Fruit fly (Drosophila melanogaster) whole organism, embryonic: Measurements from ENCODE around the gene Tnpo.

Experiments used
- Adf1 ChIP-seq: fragments of 200-800 bp; sonication (Bioruptor generic); IDR thresholded peaks from 2 replicates; pipeline ENCODE4 v1.3.6; 2022; ENCODE audit warnings: missing biosample characterization, missing genetic modification characterization
- CG10543 ChIP-seq: fragments of 200-800 bp; sonication (Bioruptor generic); optimal IDR thresholded peaks from 3 replicates; lab custom pipeline; 2017; ENCODE audit warnings: missing biosample characterization, mild to moderate bottlenecking, missing genetic modification characterization, moderate library complexity
- CG12155 ChIP-seq: fragments of 200-800 bp; sonication (Bioruptor generic); optimal IDR thresholded peaks from 3 replicates; lab custom pipeline; 2016; ENCODE audit warnings: missing biosample characterization, missing genetic modification characterization
- CG12299 ChIP-seq: fragments of 200-800 bp; sonication (Bioruptor generic); optimal IDR thresholded peaks from 2 replicates; lab custom pipeline; 2018; ENCODE audit warnings: missing biosample characterization, mild to moderate bottlenecking, missing genetic modification characterization
- CG12942 ChIP-seq: fragments of 200-800 bp; sonication (Bioruptor generic); optimal IDR thresholded peaks from 3 replicates; lab custom pipeline; 2016; ENCODE audit warnings: missing biosample characterization, missing genetic modification characterization
- CG14014 ChIP-seq: fragments of 200-800 bp; sonication (Bioruptor generic); IDR thresholded peaks from 2 replicates; pipeline ENCODE4 v1.3.6; 2022; ENCODE audit warnings: missing biosample characterization, missing genetic modification characterization
- CG15269 ChIP-seq: fragments of 200-800 bp; sonication (Bioruptor generic); optimal IDR thresholded peaks from 2 replicates; lab custom pipeline; 2018; ENCODE audit warnings: missing biosample characterization, mild to moderate bottlenecking, missing genetic modification characterization, moderate library complexity
- CG17359 ChIP-seq: fragments of 200-800 bp; sonication (Bioruptor generic); optimal IDR thresholded peaks from 3 replicates; lab custom pipeline; 2018; ENCODE audit warnings: missing biosample characterization, mild to moderate bottlenecking, missing genetic modification characterization, moderate library complexity
- CG2116 ChIP-seq: fragments of 200-800 bp; sonication (Bioruptor generic); optimal IDR thresholded peaks from 3 replicates; lab custom pipeline; 2018; ENCODE audit warnings: missing biosample characterization, mild to moderate bottlenecking, missing genetic modification characterization
- CG2875 ChIP-seq: fragments of 200-800 bp; sonication (Bioruptor generic); optimal IDR thresholded peaks from 2 replicates; lab custom pipeline; 2017; ENCODE audit warnings: missing biosample characterization, mild to moderate bottlenecking, missing genetic modification characterization, missing genetic modification reagents
- CG30403 ChIP-seq: fragments of 200-800 bp; sonication (Bioruptor generic); optimal IDR thresholded peaks from 3 replicates; lab custom pipeline; 2016; ENCODE audit warnings: missing biosample characterization, missing genetic modification characterization
- CG32767 ChIP-seq: fragments of 200-800 bp; sonication (Bioruptor generic); IDR thresholded peaks from 2 replicates; pipeline ENCODE4 v1.3.6; 2022; ENCODE audit warnings: missing biosample characterization, missing genetic modification characterization
- CG4854 ChIP-seq: fragments of 200-800 bp; sonication (Bioruptor generic); optimal IDR thresholded peaks from 2 replicates; lab custom pipeline; 2016; ENCODE audit warnings: missing biosample characterization, missing genetic modification characterization, inconsistent platforms
- CG6791 ChIP-seq: fragments of 200-800 bp; sonication (Bioruptor generic); IDR thresholded peaks from 3 replicates; pipeline ENCODE4 v1.3.6; 2022; ENCODE audit warnings: missing biosample characterization, missing genetic modification characterization; ENCODE audit not compliant: partially characterized antibody
- CG7556 ChIP-seq: fragments of 200-800 bp; sonication (Bioruptor generic); optimal IDR thresholded peaks from 2 replicates; lab custom pipeline; 2017; ENCODE audit warnings: missing biosample characterization, mild to moderate bottlenecking, missing genetic modification characterization
- CG8388 ChIP-seq: fragments of 200-800 bp; sonication (Bioruptor generic); optimal IDR thresholded peaks from 2 replicates; lab custom pipeline; 2019; ENCODE audit warnings: missing biosample characterization, mild to moderate bottlenecking, missing genetic modification characterization, moderate library complexity
- CG8924 ChIP-seq: fragments of 200-800 bp; optimal IDR thresholded peaks from 3 replicates; lab custom pipeline; 2019; ENCODE audit warnings: missing biosample characterization, mild to moderate bottlenecking, missing genetic modification characterization, moderate library complexity
- CTCF ChIP-seq: fragments of 200-800 bp; sonication (Bioruptor generic); optimal IDR thresholded peaks from 2 replicates; lab custom pipeline; 2017; ENCODE audit warnings: missing biosample characterization, mild to moderate bottlenecking, missing genetic modification characterization, moderate library complexity
- CoRest ChIP-seq: fragments of 200-800 bp; sonication (Bioruptor generic); optimal IDR thresholded peaks from 3 replicates; lab custom pipeline; 2018; ENCODE audit warnings: missing biosample characterization, mild to moderate bottlenecking, missing genetic modification characterization, moderate library complexity
- D19A ChIP-seq: fragments of 200-800 bp; optimal IDR thresholded peaks from 3 replicates; lab custom pipeline; 2019; ENCODE audit warnings: missing biosample characterization, mild to moderate bottlenecking, missing genetic modification characterization, moderate library complexity
- Dbx ChIP-seq: fragments of 200-800 bp; sonication (Bioruptor generic); IDR thresholded peaks from 3 replicates; pipeline ENCODE4 v1.3.6; 2022; ENCODE audit warnings: missing biosample characterization, missing genetic modification characterization
- Dll ChIP-seq: fragments of 200-800 bp; sonication (Bioruptor generic); IDR thresholded peaks from 4 replicates; pipeline ENCODE4 v1.3.6; 2022; ENCODE audit warnings: missing biosample characterization, missing genetic modification characterization; ENCODE audit not compliant: partially characterized antibody
- Doc3 ChIP-seq: fragments of 200-800 bp; sonication (Bioruptor generic); IDR thresholded peaks from 3 replicates; pipeline ENCODE4 v1.3.6; 2022; ENCODE audit warnings: missing biosample characterization, missing genetic modification characterization; ENCODE audit not compliant: partially characterized antibody
- Drgx ChIP-seq: fragments of 200-800 bp; sonication (Bioruptor generic); IDR thresholded peaks from 2 replicates; pipeline ENCODE4 v1.3.6; 2022; ENCODE audit warnings: missing biosample characterization, missing genetic modification characterization
- HmgZ ChIP-seq: fragments of 200-800 bp; sonication (Bioruptor generic); optimal IDR thresholded peaks from 2 replicates; lab custom pipeline; 2018; ENCODE audit warnings: missing biosample characterization, mild to moderate bottlenecking, missing genetic modification characterization
- NC2β ChIP-seq: fragments of 200-800 bp; sonication (Bioruptor generic); optimal IDR thresholded peaks from 2 replicates; lab custom pipeline; 2016; ENCODE audit warnings: missing biosample characterization, missing genetic modification characterization
- Sox100B ChIP-seq: fragments of 200-800 bp; sonication (Bioruptor generic); optimal IDR thresholded peaks from 3 replicates; lab custom pipeline; 2018; ENCODE audit warnings: missing biosample characterization, mild to moderate bottlenecking, missing genetic modification characterization
- Sry-β ChIP-seq: fragments of 200-800 bp; sonication (Bioruptor generic); optimal IDR thresholded peaks from 2 replicates; lab custom pipeline; 2018; ENCODE audit warnings: missing biosample characterization, mild to moderate bottlenecking, missing genetic modification characterization, moderate library complexity
- Ssrp ChIP-seq: fragments of 200-800 bp; sonication (Bioruptor generic); optimal IDR thresholded peaks from 2 replicates; lab custom pipeline; 2018; ENCODE audit warnings: missing biosample characterization, mild to moderate bottlenecking, missing genetic modification characterization, moderate library complexity
- az2 ChIP-seq: fragments of 200-800 bp; sonication (Bioruptor generic); optimal IDR thresholded peaks from 3 replicates; lab custom pipeline; 2016; ENCODE audit warnings: missing biosample characterization, missing genetic modification characterization
- bab2 ChIP-seq: fragments of 200-800 bp; sonication (Bioruptor generic); optimal IDR thresholded peaks from 2 replicates; lab custom pipeline; 2016; ENCODE audit warnings: missing biosample characterization, missing genetic modification characterization
- bowl ChIP-seq: fragments of 200-800 bp; sonication (Bioruptor generic); IDR thresholded peaks from 2 replicates; pipeline ENCODE4 v1.3.6; 2022; ENCODE audit warnings: missing biosample characterization, missing genetic modification characterization
- chn ChIP-seq: fragments of 200-800 bp; sonication (Bioruptor generic); optimal IDR thresholded peaks from 2 replicates; lab custom pipeline; 2016; ENCODE audit warnings: missing biosample characterization, missing genetic modification characterization
- crol ChIP-seq: fragments of 200-800 bp; sonication (Bioruptor generic); IDR thresholded peaks from 2 replicates; pipeline ENCODE4 v1.3.6; 2022; ENCODE audit warnings: missing biosample characterization, missing genetic modification characterization
- dmrt99B ChIP-seq: fragments of 200-800 bp; sonication (Bioruptor generic); optimal IDR thresholded peaks from 2 replicates; lab custom pipeline; 2018; ENCODE audit warnings: missing biosample characterization, mild to moderate bottlenecking, missing genetic modification characterization, moderate library complexity
- fd96Cb ChIP-seq: fragments of 200-800 bp; sonication (Bioruptor generic); optimal IDR thresholded peaks from 2 replicates; lab custom pipeline; 2018; ENCODE audit warnings: missing biosample characterization, mild to moderate bottlenecking, missing genetic modification characterization, moderate library complexity
- ind ChIP-seq: fragments of 200-800 bp; sonication (Bioruptor generic); optimal IDR thresholded peaks from 3 replicates; lab custom pipeline; 2016; ENCODE audit warnings: missing biosample characterization, missing genetic modification characterization
- inv ChIP-seq: fragments of 200-800 bp; sonication (Bioruptor generic); IDR thresholded peaks from 2 replicates; pipeline ENCODE4 v1.3.6; 2022; ENCODE audit warnings: missing biosample characterization, missing genetic modification characterization; ENCODE audit not compliant: partially characterized antibody
- lola ChIP-seq, 3 experiments: fragments of >200 bp in 2 of 3; fragments of 200-800 bp in 1 of 3; sonication (Bioruptor generic) in 1 of 3; optimal IDR thresholded peaks; 2 replicates each; lab custom pipeline; 2017 to 2019; ENCODE audit warnings: missing biosample characterization in 3 of 3, missing genetic modification characterization in 3 of 3, mild to moderate bottlenecking in 1 of 3, moderate library complexity in 1 of 3
- nmo ChIP-seq: fragments of 200-800 bp; sonication (Bioruptor generic); optimal IDR thresholded peaks from 2 replicates; lab custom pipeline; 2018; ENCODE audit warnings: missing biosample characterization, mild to moderate bottlenecking, missing genetic modification characterization, moderate library complexity
- pros ChIP-seq: fragments of 200-800 bp; sonication (Bioruptor generic); optimal IDR thresholded peaks from 3 replicates; lab custom pipeline; 2019; ENCODE audit warnings: missing biosample characterization, mild to moderate bottlenecking, missing genetic modification characterization, moderate library complexity
- slbo ChIP-seq: fragments of 200-800 bp; sonication (Bioruptor generic); IDR thresholded peaks from 2 replicates; pipeline ENCODE4 v1.3.6; 2022; ENCODE audit warnings: missing biosample characterization, missing genetic modification characterization
- slou ChIP-seq: fragments of 200-800 bp; sonication (Bioruptor generic); optimal IDR thresholded peaks from 3 replicates; lab custom pipeline; 2016; ENCODE audit warnings: missing biosample characterization, missing genetic modification characterization
- sna ChIP-seq: fragments of 200-800 bp; sonication (Bioruptor generic); IDR thresholded peaks from 2 replicates; pipeline ENCODE4 v1.3.6; 2022; ENCODE audit warnings: missing biosample characterization, missing genetic modification characterization; ENCODE audit not compliant: partially characterized antibody
- tin ChIP-seq: fragments of 200-800 bp; sonication (Bioruptor generic); optimal IDR thresholded peaks from 3 replicates; lab custom pipeline; 2016; ENCODE audit warnings: missing biosample characterization, missing genetic modification characterization
- unpg ChIP-seq: fragments of 200-800 bp; sonication (Bioruptor generic); optimal IDR thresholded peaks from 3 replicates; lab custom pipeline; 2018; ENCODE audit warnings: missing biosample characterization, mild to moderate bottlenecking, missing genetic modification characterization, moderate library complexity

Gene Tnpo

dm6 chr3L:6157327-6158032 lies 35.8 kb upstream of the Tnpo start, which contains the start of gene CG13297 (continued):
- TF ChIP-seq az2 (GFP tag; lab: Kevin White, UChicago) (peak; percentile 42), CG8388 (peak; percentile 48), pros (GFP tag; lab: Kevin White, UChicago) (peak; percentile 86), CG32767 (GFP tag; lab: Robert Waterston, UW) (peak; percentile 69; the same call in 1 of the 2 replicates), CG12299 (peak; percentile 12), CG2116 (GFP tag; lab: Kevin White, UChicago) (no peak), CG15269 (peak; percentile 75), Dbx (GFP tag; lab: Robert Waterston, UW) (no peak)

dm6 chr3L:6158530-6158929 lies 34.8 kb upstream of the Tnpo start, which contains the start of gene Cpr65Ay:
TSS of gene Cpr65Ay (minus strand) at chr3L:6158630.
- TF ChIP-seq slbo (GFP tag; lab: Robert Waterston, UW) (0 out of 2 replicates have a peak, but pooled peaks have one; percentile 13), tin (GFP tag; lab: Kevin White, UChicago) (no peak)

dm6 chr3L:6159863-6160262 lies 33.4 kb upstream of the Tnpo start:
- TF ChIP-seq CG12155 (GFP tag; lab: Kevin White, UChicago) (no peak), bab2 (GFP tag; lab: Kevin White, UChicago) (no peak), CG30403 (peak; percentile 1), ind (GFP tag; lab: Kevin White, UChicago) (no peak), CG2875 (GFP tag; lab: Kevin White, UChicago) (no peak), fd96Cb (tag; lab: Kevin White, UChicago) (peak; percentile 1), HmgZ (tag; lab: Kevin White, UChicago) (no peak), crol (no peak), inv (GFP tag; lab: Robert Waterston, UW) (no peak), dmrt99B (tag; lab: Kevin White, UChicago) (peak; percentile 36), CG14014 (GFP tag; lab: Robert Waterston, UW) (no peak), sna (no peak), CG4854 (GFP tag; lab: Kevin White, UChicago) (no peak), CG8924 (tag; lab: Kevin White, UChicago) (peak; percentile 35), CoRest (tag; lab: Kevin White, UChicago) (peak; percentile 26), CG10543 (GFP tag; lab: Kevin White, UChicago) (no peak), CG12942 (GFP tag; lab: Kevin White, UChicago) (no peak), Adf1 (no peak), CG7556 (GFP tag; lab: Kevin White, UChicago) (peak; percentile 43), Dll (no peak), CTCF (GFP tag; lab: Kevin White, UChicago) (no peak), Sox100B (peak; percentile 42), lola (GFP tag; optimal IDR thresholded peaks at IDR 0.05; lab: Kevin White, UChicago) (peak in 1 of 3 experiments; percentile 62), Ssrp (tag; lab: Kevin White, UChicago) (peak; percentile 33), D19A (tag; lab: Kevin White, UChicago) (peak; percentile 35), Drgx (no peak), slou (GFP tag; lab: Kevin White, UChicago) (no peak), bowl (GFP tag; lab: Robert Waterston, UW) (no peak), unpg (GFP tag; lab: Kevin White, UChicago) (no peak), CG17359 (tag; lab: Kevin White, UChicago) (peak; percentile 2), nmo (GFP tag; lab: Kevin White, UChicago) (peak; percentile 31), Sry-β (GFP tag; lab: Kevin White, UChicago) (no peak), CG6791 (GFP tag; lab: Robert Waterston, UW) (no peak), CG8388 (peak; percentile 9), Doc3 (GFP tag; lab: Robert Waterston, UW) (no peak), chn (no peak), NC2β (GFP tag; lab: Kevin White, UChicago) (no peak)
